Worm (Caenorhabditis elegans) whole organism, L1 larva: ENCODE results near the gene taf-3.

ENCODE experiments used
- Y116A8C.19 ChIP-seq: sonication (generic microtip); optimal IDR thresholded peaks from 2 replicates; lab custom pipeline; 2016; ENCODE audit warnings: missing compliant biosample characterization, missing genetic modification characterization, borderline replicate concordance
- aha-1 ChIP-seq: fragments of 150-350 bp; optimal IDR thresholded peaks from 2 replicates; lab custom pipeline; 2014; ENCODE audit warnings: missing biosample characterization, missing genetic modification characterization
- aly-2 ChIP-seq: fragments of 150-350 bp; optimal IDR thresholded peaks from 2 replicates; lab custom pipeline; 2014; ENCODE audit warnings: missing biosample characterization, missing genetic modification characterization
- ama-1 ChIP-seq: fragments of 150-350 bp; optimal IDR thresholded peaks from 2 replicates; lab custom pipeline; 2014
- ceh-63 ChIP-seq: fragments of 200-800 bp; sonication (Bioruptor generic); optimal IDR thresholded peaks from 2 replicates; lab custom pipeline; 2018; ENCODE audit warnings: mild to moderate bottlenecking, missing genetic modification characterization, missing compliant biosample characterization
- ceh-8 ChIP-seq: fragments of 200-800 bp; sonication (Bioruptor generic); optimal IDR thresholded peaks from 2 replicates; lab custom pipeline; 2018; ENCODE audit warnings: mild to moderate bottlenecking, missing genetic modification characterization, moderate library complexity, missing compliant biosample characterization
- ceh-82 ChIP-seq, 3 experiments: fragments of 150-350 bp in 1 of 3; sonication (generic microtip) in 2 of 3; optimal IDR thresholded peaks; 2 replicates each; lab custom pipeline; 2014 to 2017; ENCODE audit warnings: missing biosample characterization in 3 of 3, missing genetic modification characterization in 3 of 3
- ceh-90 ChIP-seq: sonication (generic microtip); optimal IDR thresholded peaks from 2 replicates; lab custom pipeline; 2016; ENCODE audit warnings: missing genetic modification characterization, missing compliant biosample characterization
- ces-1 ChIP-seq: fragments of 150-350 bp; optimal IDR thresholded peaks from 2 replicates; lab custom pipeline; 2014; ENCODE audit warnings: missing biosample characterization, missing genetic modification reagents, missing genetic modification characterization
- dsc-1 ChIP-seq: sonication (generic microtip); optimal IDR thresholded peaks from 2 replicates; lab custom pipeline; 2016; ENCODE audit warnings: mild to moderate bottlenecking, missing genetic modification characterization, missing compliant biosample characterization
- efl-1 ChIP-seq, 4 experiments: fragments of 150-350 bp; optimal IDR thresholded peaks in 3 of 4; peaks in 1 of 4; 1 replicate in 1 of 4; 2 replicates in 3 of 4; lab custom pipeline; 2014; ENCODE audit warnings: missing biosample characterization in 2 of 4, missing genetic modification characterization in 2 of 4, missing genetic modification reagents in 2 of 4
- egl-13 ChIP-seq: sonication (generic microtip); optimal IDR thresholded peaks from 2 replicates; lab custom pipeline; 2016; ENCODE audit warnings: missing genotype, missing genetic modification reagents, missing genetic modification characterization, missing compliant biosample characterization
- elt-3 ChIP-seq, 6 experiments: fragments of 150-350 bp in 1 of 6; sonication (generic microtip); optimal IDR thresholded peaks; 2 replicates each; lab custom pipeline; 2017 to 2018; ENCODE audit warnings: missing biosample characterization in 6 of 6, missing genetic modification characterization in 6 of 6, inconsistent platforms in 1 of 6
- ets-5 ChIP-seq: fragments of 200-800 bp; sonication (Bioruptor generic); IDR thresholded peaks from 2 replicates; pipeline ENCODE4 v1.3.6; 2022; ENCODE audit warnings: missing genetic modification characterization, missing compliant biosample characterization
- fkh-10 ChIP-seq: sonication (generic microtip); optimal IDR thresholded peaks from 2 replicates; lab custom pipeline; 2017; ENCODE audit warnings: missing biosample characterization, missing genetic modification reagents, missing genetic modification characterization
- hlh-17 ChIP-seq: fragments of 200-800 bp; sonication (Bioruptor generic); optimal IDR thresholded peaks from 2 replicates; lab custom pipeline; 2018; ENCODE audit warnings: missing genetic modification characterization, mild to moderate bottlenecking, missing compliant biosample characterization, moderate library complexity, borderline replicate concordance
- irx-1 ChIP-seq: sonication (generic microtip); optimal IDR thresholded peaks from 2 replicates; lab custom pipeline; 2016; ENCODE audit warnings: missing genetic modification characterization, missing compliant biosample characterization
- jun-1 ChIP-seq: fragments of 150-350 bp; optimal IDR thresholded peaks from 2 replicates; lab custom pipeline; 2014; ENCODE audit warnings: missing biosample characterization, missing genetic modification reagents, missing genetic modification characterization
- lin-13 ChIP-seq: fragments of 150-350 bp; optimal IDR thresholded peaks from 2 replicates; lab custom pipeline; 2014; ENCODE audit warnings: missing biosample characterization, missing genetic modification reagents, missing genetic modification characterization
- lin-14 ChIP-seq: fragments of 200-800 bp; sonication (Bioruptor generic); optimal IDR thresholded peaks from 2 replicates; lab custom pipeline; 2018; ENCODE audit warnings: mild to moderate bottlenecking, missing genetic modification characterization, moderate library complexity, missing compliant biosample characterization
- lin-35 ChIP-seq, 2 experiments: fragments of 150-350 bp; optimal IDR thresholded peaks; 2 replicates each; lab custom pipeline; 2014; ENCODE audit warnings: missing biosample characterization in 2 of 2, missing genetic modification characterization in 2 of 2, missing genetic modification reagents in 2 of 2
- lin-39 ChIP-seq: fragments of 150-350 bp; optimal IDR thresholded peaks from 2 replicates; lab custom pipeline; 2014; ENCODE audit warnings: missing biosample characterization, missing genetic modification reagents, missing genetic modification characterization
- lsy-2 ChIP-seq, 2 experiments: fragments of 150-350 bp; optimal IDR thresholded peaks; 2 replicates each; lab custom pipeline; 2014; ENCODE audit warnings: missing biosample characterization in 2 of 2, missing genetic modification characterization in 2 of 2
- mep-1 ChIP-seq: fragments of 150-350 bp; optimal IDR thresholded peaks from 2 replicates; lab custom pipeline; 2014; ENCODE audit warnings: missing biosample characterization, missing genetic modification characterization
- nhr-19 ChIP-seq: fragments of 200-800 bp; sonication (Bioruptor generic); conservative IDR thresholded peaks from 2 replicates; pipeline ENCODE4 v1.3.6; 2022; ENCODE audit warnings: missing genetic modification characterization, missing compliant biosample characterization
- nhr-20 ChIP-seq: sonication (generic microtip); optimal IDR thresholded peaks from 2 replicates; lab custom pipeline; 2016; ENCODE audit warnings: mild to moderate bottlenecking, missing genetic modification characterization, missing compliant biosample characterization
- nhr-28 ChIP-seq: fragments of 150-350 bp; optimal IDR thresholded peaks from 2 replicates; lab custom pipeline; 2014; ENCODE audit warnings: missing biosample characterization, missing genetic modification characterization
- nhr-47 ChIP-seq: sonication (generic microtip); optimal IDR thresholded peaks from 2 replicates; lab custom pipeline; 2016; ENCODE audit warnings: mild to moderate bottlenecking, missing genetic modification characterization, moderate library complexity, missing compliant biosample characterization
- nhr-71 ChIP-seq: sonication (generic microtip); optimal IDR thresholded peaks from 2 replicates; lab custom pipeline; 2016; ENCODE audit warnings: mild to moderate bottlenecking, missing genetic modification characterization, moderate library complexity, missing compliant biosample characterization
- nhr-77 ChIP-seq: fragments of 150-350 bp; optimal IDR thresholded peaks from 2 replicates; lab custom pipeline; 2014; ENCODE audit warnings: missing biosample characterization, missing genetic modification characterization
- nhr-90 ChIP-seq: sonication (generic microtip); optimal IDR thresholded peaks from 2 replicates; lab custom pipeline; 2016; ENCODE audit warnings: mild to moderate bottlenecking, missing genetic modification characterization, missing compliant biosample characterization; ENCODE audit not compliant: poor library complexity
- pqm-1 ChIP-seq: sonication (generic microtip); optimal IDR thresholded peaks from 3 replicates; lab custom pipeline; 2017; ENCODE audit warnings: missing biosample characterization, missing genetic modification characterization
- rnt-1 ChIP-seq: sonication (generic microtip); optimal IDR thresholded peaks from 2 replicates; lab custom pipeline; 2016; ENCODE audit warnings: mild to moderate bottlenecking, missing genetic modification characterization, moderate library complexity, missing compliant biosample characterization
- snpc-4 ChIP-seq: fragments of 150-350 bp; optimal IDR thresholded peaks from 2 replicates; lab custom pipeline; 2014; ENCODE audit warnings: missing biosample characterization, missing genetic modification characterization
- snu-23 ChIP-seq: sonication (generic microtip); optimal IDR thresholded peaks from 2 replicates; lab custom pipeline; 2016; ENCODE audit warnings: missing genetic modification characterization, missing compliant biosample characterization
- sptf-1 ChIP-seq: fragments of 150-350 bp; optimal IDR thresholded peaks from 2 replicates; lab custom pipeline; 2014; ENCODE audit warnings: missing biosample characterization, missing genetic modification characterization
- swsn-7 ChIP-seq: sonication (generic microtip); optimal IDR thresholded peaks from 2 replicates; lab custom pipeline; 2016; ENCODE audit warnings: missing genetic modification characterization, missing compliant biosample characterization
- tlp-1 ChIP-seq: fragments of 150-350 bp; optimal IDR thresholded peaks from 2 replicates; lab custom pipeline; 2014; ENCODE audit warnings: missing biosample characterization, missing genetic modification characterization
- unc-30 ChIP-seq: sonication (generic microtip); optimal IDR thresholded peaks from 2 replicates; lab custom pipeline; 2017; ENCODE audit warnings: missing biosample characterization, missing genetic modification characterization
- unc-86 ChIP-seq: sonication (generic microtip); optimal IDR thresholded peaks from 2 replicates; lab custom pipeline; 2016; ENCODE audit warnings: missing genetic modification characterization, missing compliant biosample characterization
- vab-15 ChIP-seq: sonication (generic microtip); optimal IDR thresholded peaks from 2 replicates; lab custom pipeline; 2017; ENCODE audit warnings: missing genotype, mild to moderate bottlenecking, missing genetic modification characterization, missing compliant biosample characterization
- zag-1 ChIP-seq: fragments of 150-350 bp; optimal IDR thresholded peaks from 2 replicates; lab custom pipeline; 2014; ENCODE audit warnings: missing biosample characterization, missing genetic modification characterization
- ztf-4 ChIP-seq: fragments of 150-350 bp; optimal IDR thresholded peaks from 2 replicates; lab custom pipeline; 2014; ENCODE audit warnings: missing biosample characterization, missing genetic modification characterization

Gene taf-3

DNA sequence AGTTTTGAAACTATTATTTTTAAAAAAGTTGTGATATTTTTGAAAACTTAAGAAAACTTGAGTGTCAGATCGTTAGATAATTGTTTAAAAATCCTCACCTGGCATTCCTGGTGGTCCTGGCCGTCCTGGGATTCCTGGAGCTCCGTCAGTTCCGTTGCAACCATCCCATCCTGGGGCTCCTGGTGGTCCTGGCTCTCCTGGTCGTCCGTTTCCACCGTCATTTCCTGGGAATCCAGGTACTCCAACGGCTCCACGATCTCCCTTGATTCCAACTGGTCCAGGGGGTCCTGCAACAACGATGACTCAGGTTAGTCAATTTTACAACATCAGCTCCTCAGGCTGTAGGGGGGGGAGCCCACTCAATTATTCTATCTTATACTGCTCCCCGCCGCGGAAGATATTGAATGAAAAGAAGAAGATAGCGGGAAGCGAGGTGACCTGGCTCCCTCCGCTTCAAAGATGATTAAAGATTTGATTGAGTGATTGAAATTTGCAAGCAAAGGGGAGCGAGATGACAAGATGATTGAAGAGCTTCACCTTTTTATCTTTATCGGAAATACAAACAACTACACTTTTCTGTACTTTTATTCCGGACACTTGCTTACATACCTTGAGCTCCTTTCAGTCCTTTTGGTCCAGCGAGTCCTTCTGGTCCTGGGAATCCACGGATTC, 55.6 kb downstream of the taf-3 start:
- no peak for TF ChIP-seq aly-2
- TF ChIP-seq rnt-1 (tag; lab: Kevin White, UChicago): peak; percentile 44
- no peak for TF ChIP-seq fkh-10 (GFP tag; lab: Kevin White, UChicago)
- no peak for TF ChIP-seq Y116A8C.19 (tag; lab: Kevin White, UChicago)
- TF ChIP-seq nhr-19: peak; percentile 1; the same call in 1 of the 2 replicates
- TF ChIP-seq aha-1 (tag; lab: Kevin White, UChicago): no peak
- no peak for TF ChIP-seq ceh-82 (tag; optimal IDR thresholded peaks at IDR 0.05; lab: Kevin White, UChicago)
- TF ChIP-seq egl-13 (tag; lab: Kevin White, UChicago): no peak
- no peak for TF ChIP-seq ets-5 (GFP tag; lab: Robert Waterston, UW)

DNA sequence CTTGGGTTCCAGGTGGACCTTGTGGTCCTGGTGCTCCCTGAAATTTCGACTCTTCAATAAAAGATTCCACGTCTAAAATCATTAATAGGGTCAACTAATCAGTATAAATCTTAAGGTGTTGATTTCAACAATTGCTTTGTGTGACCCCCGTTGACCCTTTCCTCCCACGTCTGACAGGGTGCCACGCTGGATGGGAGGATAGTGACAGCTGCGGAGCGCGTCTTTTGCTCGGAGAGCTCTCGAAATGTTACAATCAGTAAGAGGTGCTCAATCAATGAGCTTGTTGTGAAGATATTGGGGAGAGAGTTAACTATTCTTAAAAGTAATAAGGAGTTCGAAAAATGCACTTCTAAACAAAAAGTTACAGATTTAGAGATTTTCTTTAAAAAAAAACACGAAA, 56.1 kb downstream of the taf-3 start:
- TF ChIP-seq ceh-63 (no peak), ceh-82 (tag; optimal IDR thresholded peaks at IDR 0.05; lab: Kevin White, UChicago) (no peak), nhr-77 (tag; lab: Kevin White, UChicago) (no peak), nhr-71 (tag; lab: Kevin White, UChicago) (peak; percentile 39), lin-35 (GFP tag; optimal IDR thresholded peaks at IDR 0.05; lab: Kevin White, UChicago) (no peak), lin-14 (GFP tag; lab: Kevin White, UChicago) (peak; percentile 15), nhr-28 (tag; lab: Kevin White, UChicago) (no peak), unc-30 (tag; lab: Kevin White, UChicago) (no peak), ztf-4 (tag; lab: Kevin White, UChicago) (no peak), tlp-1 (tag; lab: Kevin White, UChicago) (no peak), lin-39 (tag; lab: Kevin White, UChicago) (no peak), ceh-8 (no peak), elt-3 (tag; optimal IDR thresholded peaks at IDR 0.05; lab: Kevin White, UChicago) (no peak), ama-1 (no peak), fkh-10 (GFP tag; lab: Kevin White, UChicago) (no peak), ces-1 (no peak), irx-1 (no peak), lsy-2 (tag; optimal IDR thresholded peaks at IDR 0.05; lab: Kevin White, UChicago) (no peak), jun-1 (tag; lab: Kevin White, UChicago) (no peak), sptf-1 (tag; lab: Kevin White, UChicago) (no peak), ceh-90 (no peak), snpc-4 (no peak), nhr-90 (tag; lab: Kevin White, UChicago) (no peak), efl-1 (optimal IDR thresholded peaks at IDR 0.05; lab: Kevin White, UChicago) (no peak), efl-1 (GFP tag; optimal IDR thresholded peaks at IDR 0.05 in 1 of 2; lab: Kevin White, UChicago) (peak in 1 of 2 experiments; percentile 13), hlh-17 (GFP tag; lab: Kevin White, UChicago) (no peak), vab-15 (no peak), rnt-1 (tag; lab: Kevin White, UChicago) (peak; percentile 55), lin-13 (no peak), nhr-19 (no peak), zag-1 (tag; lab: Kevin White, UChicago) (no peak), swsn-7 (no peak), aha-1 (tag; lab: Kevin White, UChicago) (no peak), mep-1 (tag; lab: Kevin White, UChicago) (no peak), pqm-1 (tag; lab: Kevin White, UChicago) (no peak)
- TF ChIP-seq, all 84 proteins: peak for 4

DNA sequence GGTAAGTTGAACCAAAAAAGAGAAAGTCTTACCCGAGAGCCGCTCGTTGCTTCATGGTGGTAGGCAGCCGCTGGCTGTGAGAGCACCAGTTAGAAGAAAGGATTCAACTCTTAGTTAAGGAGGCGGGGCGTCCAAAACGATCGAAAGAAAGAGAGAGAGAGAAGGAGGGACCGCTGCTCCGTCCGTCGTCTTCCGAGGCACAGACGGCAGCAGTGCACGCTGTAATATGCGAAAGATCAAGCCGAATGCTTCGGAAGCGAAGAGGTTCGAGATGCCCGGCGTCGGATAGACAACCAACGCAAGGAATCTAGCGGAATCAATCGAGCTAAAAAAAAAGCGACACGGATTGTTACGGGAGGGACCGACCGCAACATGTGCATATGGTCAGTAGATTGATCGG, 57.0 kb downstream of the taf-3 start, which contains the start of gene let-2:
let-2 (minus strand) TSS at position 68 of the 400 bp plus-strand sequence.
- peak; percentile 25 for TF ChIP-seq dsc-1 (tag; lab: Kevin White, UChicago)
- peak; percentile 44 for TF ChIP-seq nhr-71 (tag; lab: Kevin White, UChicago)
- TF ChIP-seq nhr-47 (tag; lab: Kevin White, UChicago): no peak
- TF ChIP-seq snu-23 (GFP tag; lab: Kevin White, UChicago): peak; percentile 22
- peak; percentile 15 for TF ChIP-seq nhr-20 (tag; lab: Kevin White, UChicago)
- TF ChIP-seq nhr-19: peak; percentile 17; the same call in 1 of the 2 replicates
- peak; percentile 58 for TF ChIP-seq lin-14 (GFP tag; lab: Kevin White, UChicago)
- TF ChIP-seq unc-86 (tag; lab: Kevin White, UChicago): no peak
- no peak for TF ChIP-seq ceh-63
- TF ChIP-seq rnt-1 (tag; lab: Kevin White, UChicago): peak; percentile 62
